Fruit fly (Drosophila melanogaster): ENCODE measurements around the gene Ipp.

Gene Ipp

DNA sequence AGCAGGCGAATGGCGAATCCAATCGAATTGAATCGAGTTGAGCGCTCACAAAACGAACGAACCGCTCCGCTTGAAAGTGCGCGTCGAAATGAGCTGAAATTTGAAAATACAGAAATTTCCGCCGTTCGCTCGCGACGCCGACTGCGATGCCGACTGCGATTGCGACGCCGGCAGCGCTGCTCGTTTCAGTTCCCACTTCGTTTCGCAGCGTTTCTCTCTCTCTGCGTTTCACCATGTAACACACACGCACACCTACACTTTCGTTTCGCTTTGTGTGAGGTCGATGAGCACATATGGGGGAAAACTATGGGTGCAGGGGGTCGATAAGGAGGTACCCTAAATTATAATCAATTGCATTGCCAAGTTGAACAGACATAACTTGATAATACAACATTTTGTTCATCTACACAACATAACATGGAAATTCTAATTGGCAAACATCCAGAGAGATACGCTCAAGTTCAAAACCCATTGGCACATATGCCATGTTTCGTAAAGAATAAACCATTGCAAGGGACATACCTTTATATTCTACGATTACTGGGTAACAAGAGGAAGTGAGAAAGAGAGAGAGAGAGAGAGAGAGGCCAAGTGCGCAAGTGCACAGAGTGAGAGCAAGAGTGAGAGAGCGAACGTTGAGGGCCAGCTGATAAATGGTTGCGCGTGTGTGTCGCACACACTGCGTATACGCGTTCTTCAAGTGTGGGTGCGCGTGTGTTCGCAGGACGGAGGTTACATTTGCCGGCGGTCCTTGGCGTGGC, 24.9 kb downstream of the Ipp start (continued):
- TF ChIP-seq unpg (GFP tag; optimal IDR thresholded peaks at IDR 0.05) (peak; percentile 92), CG13775 (GFP tag; optimal IDR thresholded peaks at IDR 0.05) (peak; percentile 91), lmd (GFP tag; IDR thresholded peaks at IDR 0.05) (peak; percentile 95), ranshi (GFP tag; IDR thresholded peaks at IDR 0.05) (peak; percentile 84), CG12236 (GFP tag; optimal IDR thresholded peaks at IDR 0.05) (peak; percentile 90), Blimp-1 (GFP tag; optimal IDR thresholded peaks at IDR 0.05) (peak; percentile 91), CG10431 (GFP tag; optimal IDR thresholded peaks at IDR 0.05) (peak; percentile 99), Nf-YA (GFP tag; IDR thresholded peaks at IDR 0.05) (peak; percentile 62), Optix (GFP tag; IDR thresholded peaks at IDR 0.05) (peak; percentile 87), CG17568 (GFP tag; optimal IDR thresholded peaks at IDR 0.05) (peak; percentile 88), CG3838 (GFP tag; optimal IDR thresholded peaks at IDR 0.05) (peak; percentile 85), slou (GFP tag; optimal IDR thresholded peaks at IDR 0.05) (peak; percentile 81), Lim3 (GFP tag; IDR thresholded peaks at IDR 0.05) (no peak), CG18764 (GFP tag; optimal IDR thresholded peaks at IDR 0.05) (peak; percentile 89), ato (GFP tag; IDR thresholded peaks at IDR 0.05; ENCODE audit: partially characterized antibody) (peak; percentile 27; the same call in 1 of the 2 replicates), HHEX (GFP tag; optimal IDR thresholded peaks at IDR 0.05) (peak; percentile 88), CG32532 (GFP tag; IDR thresholded peaks at IDR 0.05) (peak; percentile 88), onecut (GFP tag; IDR thresholded peaks at IDR 0.05) (peak; percentile 70; the same call in 1 of the 2 replicates), CG1792 (GFP tag; optimal IDR thresholded peaks at IDR 0.05) (peak; percentile 90), pzg (GFP tag; optimal IDR thresholded peaks at IDR 0.05) (peak; percentile 10), CG13296 (GFP tag; optimal IDR thresholded peaks at IDR 0.05) (peak; percentile 87), CG8944 (GFP tag; optimal IDR thresholded peaks at IDR 0.05) (peak; percentile 93), Hsf (GFP tag; optimal IDR thresholded peaks at IDR 0.05) (peak; percentile 94), CG14860 (GFP tag; IDR thresholded peaks at IDR 0.05; ENCODE audit: partially characterized antibody) (no peak), CG3726 (GFP tag; IDR thresholded peaks at IDR 0.05) (peak; percentile 85; the same call in 2 of the 3 replicates), CoRest (tag; optimal IDR thresholded peaks at IDR 0.05) (peak; percentile 93), dmrt99B (tag; optimal IDR thresholded peaks at IDR 0.05) (peak; percentile 93), CG2678 (tag; optimal IDR thresholded peaks at IDR 0.05) (peak; percentile 95), CG3995 (GFP tag; optimal IDR thresholded peaks at IDR 0.05) (peak; percentile 69), CG34224 (GFP tag; IDR thresholded peaks at IDR 0.05; ENCODE audit: partially characterized antibody) (peak; percentile 58; the same call in 1 of the 3 replicates), CG7928 (GFP tag; optimal IDR thresholded peaks at IDR 0.05) (peak; percentile 57), gcm (GFP tag; optimal IDR thresholded peaks at IDR 0.05) (peak; percentile 93), CG12071 (GFP tag; optimal IDR thresholded peaks at IDR 0.05) (peak; percentile 94), chm (GFP tag; IDR thresholded peaks at IDR 0.05) (peak; percentile 93), Dbx (GFP tag; IDR thresholded peaks at IDR 0.05) (peak; percentile 87), Lpt (GFP tag; optimal IDR thresholded peaks at IDR 0.05) (no peak), gce (GFP tag; IDR thresholded peaks at IDR 0.05) (peak; percentile 33; the same call in 2 of the 3 replicates), cato (GFP tag; optimal IDR thresholded peaks at IDR 0.05; ENCODE audit: borderline replicate concordance) (peak; percentile 91), CG10147 (GFP tag; optimal IDR thresholded peaks at IDR 0.05) (peak; percentile 91), so (GFP tag; IDR thresholded peaks at IDR 0.05) (peak; percentile 91), CG12299 (tag; optimal IDR thresholded peaks at IDR 0.05) (peak; percentile 87), Eip74EF (GFP tag; optimal IDR thresholded peaks at IDR 0.05) (peak in 1 of 2 experiments; percentile 96), cg (GFP tag; optimal IDR thresholded peaks at IDR 0.05) (peak; percentile 96), PHDP (tag; optimal IDR thresholded peaks at IDR 0.05) (peak; percentile 93), kah (GFP tag; optimal IDR thresholded peaks at IDR 0.05) (peak; percentile 63), odd (GFP tag; optimal IDR thresholded peaks at IDR 0.05) (peak; percentile 86), Stat92E (GFP tag; optimal IDR thresholded peaks at IDR 0.05) (peak in 1 of 3 experiments; percentile 80), CG34376 (GFP tag; optimal IDR thresholded peaks at IDR 0.05) (peak; percentile 94)
